Worm (Caenorhabditis elegans) whole organism, young adult: ENCODE measurements around the gene ctf-18.

Experiments used
- B0336.3 ChIP-seq: fragments of 200-800 bp; sonication (Bioruptor generic); IDR thresholded peaks from 2 replicates; pipeline ENCODE4 v1.3.6; 2022; ENCODE audit warnings: missing genetic modification characterization, missing compliant biosample characterization
- C06A6.2 ChIP-seq: fragments of 200-800 bp; sonication (Bioruptor generic); conservative IDR thresholded peaks from 2 replicates; pipeline ENCODE4 v1.3.6; 2022; ENCODE audit warnings: missing genetic modification characterization, missing compliant biosample characterization
- C17E4.6 ChIP-seq: fragments of 200-800 bp; sonication (Bioruptor generic); IDR thresholded peaks from 2 replicates; pipeline ENCODE4 v1.3.6; 2022; ENCODE audit warnings: missing genetic modification reagents, missing genetic modification characterization, missing compliant biosample characterization
- F22D6.2 ChIP-seq: sonication (generic microtip); optimal IDR thresholded peaks from 2 replicates; lab custom pipeline; 2016; ENCODE audit warnings: mild to moderate bottlenecking, missing genetic modification characterization, missing compliant biosample characterization
- F33H1.4 ChIP-seq: fragments of 200-800 bp; sonication (Bioruptor generic); IDR thresholded peaks from 2 replicates; pipeline ENCODE4 v1.3.6; 2022; ENCODE audit warnings: missing genetic modification reagents, missing genetic modification characterization, missing compliant biosample characterization
- F37B4.10 ChIP-seq: fragments of 200-800 bp; sonication (Bioruptor generic); IDR thresholded peaks from 2 replicates; pipeline ENCODE4 v1.3.6; 2022; ENCODE audit warnings: missing genetic modification characterization, missing compliant biosample characterization
- F55B11.4 ChIP-seq: sonication (generic microtip); optimal IDR thresholded peaks from 2 replicates; lab custom pipeline; 2016; ENCODE audit warnings: missing compliant biosample characterization, missing genetic modification characterization, borderline replicate concordance; ENCODE audit not compliant: insufficient read depth
- K11D2.4 ChIP-seq: fragments of 200-800 bp; sonication (Bioruptor generic); IDR thresholded peaks from 2 replicates; pipeline ENCODE4 v1.3.6; 2022; ENCODE audit warnings: missing genetic modification reagents, missing genetic modification characterization, missing compliant biosample characterization
- K12H6.12 ChIP-seq: fragments of 200-800 bp; sonication (Bioruptor generic); optimal IDR thresholded peaks from 2 replicates; lab custom pipeline; 2018; ENCODE audit warnings: mild to moderate bottlenecking, missing genetic modification characterization, missing compliant biosample characterization
- Y53F4B.3 ChIP-seq: fragments of 200-800 bp; sonication (Bioruptor generic); IDR thresholded peaks from 2 replicates; pipeline ENCODE4 v1.3.6; 2022; ENCODE audit warnings: missing genetic modification reagents, missing genetic modification characterization, missing compliant biosample characterization
- atf-7 ChIP-seq: sonication (generic microtip); optimal IDR thresholded peaks from 2 replicates; lab custom pipeline; 2017; ENCODE audit warnings: mild to moderate bottlenecking, missing genetic modification characterization, missing compliant biosample characterization
- attf-3 ChIP-seq: fragments of 200-800 bp; sonication (Bioruptor generic); conservative IDR thresholded peaks from 2 replicates; pipeline ENCODE4 v1.3.6; 2022; ENCODE audit warnings: missing genetic modification reagents, missing genetic modification characterization, missing compliant biosample characterization
- attf-5 ChIP-seq: fragments of 200-800 bp; sonication (Bioruptor generic); optimal IDR thresholded peaks from 2 replicates; lab custom pipeline; 2018; ENCODE audit warnings: mild to moderate bottlenecking, missing genetic modification characterization, missing compliant biosample characterization
- cebp-1 ChIP-seq, 2 experiments: fragments of 200-800 bp in 1 of 2; sonication (Bioruptor generic) in 1 of 2; sonication (generic microtip) in 1 of 2; IDR thresholded peaks in 1 of 2; optimal IDR thresholded peaks in 1 of 2; 2 replicates each; pipeline versions ENCODE4 v1.3.6 to Lab custom; 2017 to 2022; ENCODE audit warnings: missing compliant biosample characterization in 2 of 2, missing genetic modification characterization in 2 of 2, mild to moderate bottlenecking in 1 of 2, missing genetic modification reagents in 1 of 2, moderate library complexity in 1 of 2
- cebp-2 ChIP-seq: fragments of 200-800 bp; sonication (Bioruptor generic); IDR thresholded peaks from 2 replicates; pipeline ENCODE4 v1.3.6; 2022; ENCODE audit warnings: missing genetic modification characterization, missing compliant biosample characterization
- ceh-79 ChIP-seq: sonication (generic microtip); optimal IDR thresholded peaks from 2 replicates; lab custom pipeline; 2017; ENCODE audit warnings: mild to moderate bottlenecking, missing genetic modification characterization, missing compliant biosample characterization
- dox-1 ChIP-seq: fragments of 200-800 bp; sonication (Bioruptor generic); IDR thresholded peaks from 2 replicates; pipeline ENCODE4 v1.3.6; 2022; ENCODE audit warnings: missing genetic modification reagents, missing genetic modification characterization, missing compliant biosample characterization
- dpl-1 ChIP-seq: fragments of 150-350 bp; optimal IDR thresholded peaks from 2 replicates; lab custom pipeline; 2014; ENCODE audit warnings: missing biosample characterization, missing genetic modification reagents, missing genetic modification characterization
- efl-1 ChIP-seq: fragments of 150-350 bp; optimal IDR thresholded peaks from 2 replicates; lab custom pipeline; 2014; ENCODE audit warnings: missing biosample characterization, missing genetic modification reagents, missing genetic modification characterization
- hlh-12 ChIP-seq: sonication (generic microtip); optimal IDR thresholded peaks from 2 replicates; lab custom pipeline; 2016; ENCODE audit warnings: missing genetic modification characterization, missing compliant biosample characterization
- hmg-20 ChIP-seq: fragments of 200-800 bp; sonication (Bioruptor generic); IDR thresholded peaks from 2 replicates; pipeline ENCODE4 v1.3.6; 2022; ENCODE audit warnings: missing genetic modification reagents, missing genetic modification characterization, missing compliant biosample characterization
- hrde-1 ChIP-seq: sonication (generic microtip); optimal IDR thresholded peaks from 2 replicates; lab custom pipeline; 2016; ENCODE audit warnings: missing genetic modification characterization, mild to moderate bottlenecking, missing compliant biosample characterization, moderate library complexity, missing genotype, missing genetic modification reagents, borderline replicate concordance
- let-607 ChIP-seq, 2 experiments: fragments of 200-800 bp in 1 of 2; sonication (Bioruptor generic) in 1 of 2; sonication (generic microtip) in 1 of 2; optimal IDR thresholded peaks; 2 replicates each; lab custom pipeline; 2016 to 2018; ENCODE audit warnings: mild to moderate bottlenecking in 2 of 2, missing compliant biosample characterization in 2 of 2, missing genetic modification characterization in 2 of 2, moderate library complexity in 2 of 2, missing genotype in 1 of 2
- lin-26 ChIP-seq: fragments of 200-800 bp; sonication (Bioruptor generic); IDR thresholded peaks from 2 replicates; pipeline ENCODE4 v1.3.6; 2022; ENCODE audit warnings: missing genetic modification reagents, missing genetic modification characterization, missing compliant biosample characterization
- lin-40 ChIP-seq: sonication (generic microtip); optimal IDR thresholded peaks from 2 replicates; lab custom pipeline; 2016; ENCODE audit warnings: missing genetic modification characterization, mild to moderate bottlenecking, missing compliant biosample characterization, missing genotype, missing genetic modification reagents
- lin-54 ChIP-seq: fragments of 200-800 bp; sonication (Bioruptor generic); optimal IDR thresholded peaks from 2 replicates; lab custom pipeline; 2018; ENCODE audit warnings: mild to moderate bottlenecking, missing genetic modification characterization, missing compliant biosample characterization
- lsl-1 ChIP-seq: fragments of 200-800 bp; sonication (Bioruptor generic); optimal IDR thresholded peaks from 2 replicates; lab custom pipeline; 2018; ENCODE audit warnings: mild to moderate bottlenecking, missing genetic modification characterization, moderate library complexity, missing compliant biosample characterization
- nhr-27 ChIP-seq: fragments of 200-800 bp; sonication (Bioruptor generic); optimal IDR thresholded peaks from 2 replicates; lab custom pipeline; 2018; ENCODE audit warnings: mild to moderate bottlenecking, missing genetic modification characterization, moderate library complexity, missing compliant biosample characterization
- nhr-80 ChIP-seq: sonication (generic microtip); optimal IDR thresholded peaks from 2 replicates; lab custom pipeline; 2016; ENCODE audit warnings: missing genetic modification characterization, missing compliant biosample characterization
- pbrm-1 ChIP-seq: fragments of 200-800 bp; sonication (Bioruptor generic); IDR thresholded peaks from 2 replicates; pipeline ENCODE4 v1.3.6; 2022; ENCODE audit warnings: missing genetic modification reagents, missing genetic modification characterization, missing compliant biosample characterization
- rcor-1 ChIP-seq: fragments of 200-800 bp; sonication (Bioruptor generic); IDR thresholded peaks from 2 replicates; pipeline ENCODE4 v1.3.6; 2022; ENCODE audit warnings: missing genetic modification reagents, missing genetic modification characterization, missing compliant biosample characterization
- rec-8 ChIP-seq, 2 experiments: sonication (generic microtip); optimal IDR thresholded peaks; 2 replicates each; lab custom pipeline; 2016; ENCODE audit warnings: mild to moderate bottlenecking in 2 of 2, missing genetic modification characterization in 2 of 2, missing genetic modification reagents in 2 of 2, missing genotype in 2 of 2, missing biosample characterization in 1 of 2, missing compliant biosample characterization in 1 of 2, moderate library complexity in 1 of 2
- sdz-38 ChIP-seq: sonication (generic microtip); optimal IDR thresholded peaks from 2 replicates; lab custom pipeline; 2016; ENCODE audit warnings: missing genotype, missing genetic modification characterization, missing compliant biosample characterization
- snpc-3.4 ChIP-seq: sonication (generic microtip); optimal IDR thresholded peaks from 2 replicates; lab custom pipeline; 2017; ENCODE audit warnings: missing genetic modification characterization, mild to moderate bottlenecking, missing compliant biosample characterization, antibody characterized with exemption, moderate library complexity, missing genotype, missing genetic modification reagents
- ztf-3 ChIP-seq: fragments of 200-800 bp; sonication (Bioruptor generic); optimal IDR thresholded peaks from 2 replicates; lab custom pipeline; 2018; ENCODE audit warnings: mild to moderate bottlenecking, missing genetic modification characterization, missing compliant biosample characterization

The ctf-18 gene

ce11 chrIV:10151439-10151997 lies 25.1 kb upstream of the ctf-18 start, which contains the start of gene copg-1 (continued):
- no peak for TF ChIP-seq rec-8 (tag; optimal IDR thresholded peaks at IDR 0.05; lab: Kevin White, UChicago)
- no peak for TF ChIP-seq hrde-1
- no peak for TF ChIP-seq ceh-79 (tag; lab: Kevin White, UChicago)
- TF ChIP-seq cebp-1 (GFP tag; IDR thresholded peaks at IDR 0.05; lab: Robert Waterston, UW) = no peak
- peak; percentile 67 for TF ChIP-seq cebp-1 (tag; optimal IDR thresholded peaks at IDR 0.05; lab: Kevin White, UChicago)
- peak; percentile 2 for TF ChIP-seq nhr-80
- no peak for TF ChIP-seq ztf-3 (GFP tag; lab: Kevin White, UChicago)
- peak; percentile 46 for TF ChIP-seq F33H1.4
- peak; percentile 2 for TF ChIP-seq lin-40
- no peak for TF ChIP-seq C06A6.2
- TF ChIP-seq attf-3 (GFP tag; lab: Robert Waterston, UW) = no peak
- peak; percentile 51 for TF ChIP-seq dox-1 (GFP tag; lab: Robert Waterston, UW)
- peak; percentile 56 for TF ChIP-seq efl-1 (GFP tag; lab: Kevin White, UChicago)
- TF ChIP-seq hmg-20 = no peak
- TF ChIP-seq C17E4.6 (GFP tag; lab: Robert Waterston, UW) = no peak
- TF ChIP-seq K12H6.12 = peak; percentile 22
- TF ChIP-seq lsl-1 (GFP tag; lab: Kevin White, UChicago) = peak; percentile 67
- no peak for TF ChIP-seq cebp-2 (GFP tag; lab: Robert Waterston, UW)
- peak; percentile 24 for TF ChIP-seq dpl-1 (GFP tag; lab: Kevin White, UChicago)
- TF ChIP-seq sdz-38 (tag; lab: Kevin White, UChicago) = no peak
- TF ChIP-seq attf-5 (GFP tag; lab: Kevin White, UChicago) = peak; percentile 18
- TF ChIP-seq pbrm-1 (GFP tag; lab: Robert Waterston, UW) = no peak
- TF ChIP-seq let-607 (tag; optimal IDR thresholded peaks at IDR 0.05; lab: Kevin White, UChicago) = peak; percentile 67 to 87
- no peak for TF ChIP-seq B0336.3 (GFP tag; lab: Robert Waterston, UW)

ce11 chrIV:10150552-10151004 lies 24.1 kb upstream of the ctf-18 start, which contains the start of gene tsp-12:
Gene tsp-12, minus strand, starts transcription at chrIV:10150602.
- TF ChIP-seq K11D2.4 = no peak
- no peak for TF ChIP-seq F55B11.4
- TF ChIP-seq lin-26 = no peak
- TF ChIP-seq rcor-1 = no peak
- no peak for TF ChIP-seq F37B4.10 (GFP tag; lab: Robert Waterston, UW)

- TF ChIP-seq lin-54 (no peak), nhr-27 (tag; lab: Kevin White, UChicago) (no peak), F22D6.2 (tag; lab: Kevin White, UChicago) (no peak), K12H6.12 (no peak), snpc-3.4 (no peak), hlh-12 (tag; lab: Kevin White, UChicago) (no peak), ztf-3 (GFP tag; lab: Kevin White, UChicago) (no peak)
These were observed 22.5 kb upstream of the ctf-18 start, which contains the start of gene pigs-1 for ce11 chrIV:10148938-10149337. Gene pigs-1, minus strand, starts transcription at chrIV:10149038.

ce11 chrIV:10146885-10147284 lies 20.4 kb upstream of the ctf-18 start, which contains the start of gene T14G10.8:
Gene T14G10.8, minus strand, starts transcription at chrIV:10146985.
- TF ChIP-seq nhr-80 = no peak
- TF ChIP-seq atf-7 (tag; lab: Kevin White, UChicago) = no peak
- TF ChIP-seq Y53F4B.3 (GFP tag; lab: Robert Waterston, UW) = no peak
